Fruit fly (Drosophila melanogaster) whole organism, embryonic: ENCODE measurements around the gene Polr3E.
A peak's percentile ranks its signal among the peaks of the same experiment; 100 is the strongest.

Experiments used
- Atf3 ChIP-seq: fragments of 200-800 bp; sonication (Bioruptor generic); optimal IDR thresholded peaks from 3 replicates; lab custom pipeline; 2016; ENCODE audit warnings: missing biosample characterization, missing genetic modification characterization
- Atf6 ChIP-seq: fragments of 200-800 bp; sonication (Bioruptor generic); IDR thresholded peaks from 2 replicates; pipeline ENCODE4 v1.3.6; 2022; ENCODE audit warnings: missing biosample characterization, missing genetic modification characterization
- Bteb2 ChIP-seq: fragments of 200-800 bp; sonication (Bioruptor generic); optimal IDR thresholded peaks from 2 replicates; lab custom pipeline; 2016; ENCODE audit warnings: missing biosample characterization, missing genetic modification characterization
- C15 ChIP-seq: fragments of 200-800 bp; sonication (Bioruptor generic); IDR thresholded peaks from 3 replicates; pipeline ENCODE4 v1.3.6; 2022; ENCODE audit warnings: missing biosample characterization, missing genetic modification characterization
- CG10321 ChIP-seq: fragments of 200-800 bp; sonication (Bioruptor generic); IDR thresholded peaks from 2 replicates; pipeline ENCODE4 v1.3.6; 2022; ENCODE audit warnings: missing biosample characterization, missing genetic modification characterization
- CG10431 ChIP-seq: fragments of 200-800 bp; sonication (Bioruptor generic); optimal IDR thresholded peaks from 3 replicates; lab custom pipeline; 2018; ENCODE audit warnings: missing biosample characterization, mild to moderate bottlenecking, missing genetic modification characterization
- CG11695 ChIP-seq: fragments of 200-800 bp; sonication (Bioruptor generic); IDR thresholded peaks from 3 replicates; pipeline ENCODE4 v1.3.6; 2022; ENCODE audit warnings: missing biosample characterization, missing genetic modification characterization
- CG11696 ChIP-seq: fragments of 200-800 bp; sonication (Bioruptor generic); IDR thresholded peaks from 2 replicates; pipeline ENCODE4 v1.3.6; 2022; ENCODE audit warnings: missing biosample characterization, missing genetic modification characterization
- CG12155 ChIP-seq: fragments of 200-800 bp; sonication (Bioruptor generic); optimal IDR thresholded peaks from 3 replicates; lab custom pipeline; 2016; ENCODE audit warnings: missing biosample characterization, missing genetic modification characterization
- CG12236 ChIP-seq: fragments of 200-800 bp; sonication (Bioruptor generic); optimal IDR thresholded peaks from 2 replicates; lab custom pipeline; 2016; ENCODE audit warnings: missing biosample characterization, missing genetic modification characterization
- CG12299 ChIP-seq: fragments of 200-800 bp; sonication (Bioruptor generic); optimal IDR thresholded peaks from 2 replicates; lab custom pipeline; 2018; ENCODE audit warnings: missing biosample characterization, mild to moderate bottlenecking, missing genetic modification characterization
- CG13894 ChIP-seq: fragments of 200-800 bp; sonication (Bioruptor generic); optimal IDR thresholded peaks from 3 replicates; lab custom pipeline; 2018; ENCODE audit warnings: missing biosample characterization, mild to moderate bottlenecking, missing genetic modification characterization, moderate library complexity
- CG14710 ChIP-seq: fragments of 200-800 bp; sonication (Bioruptor generic); optimal IDR thresholded peaks from 3 replicates; lab custom pipeline; 2019; ENCODE audit warnings: missing biosample characterization, mild to moderate bottlenecking, missing genetic modification characterization, moderate library complexity
- CG30403 ChIP-seq: fragments of 200-800 bp; sonication (Bioruptor generic); optimal IDR thresholded peaks from 3 replicates; lab custom pipeline; 2016; ENCODE audit warnings: missing biosample characterization, missing genetic modification characterization
- CG30431 ChIP-seq: fragments of 200-800 bp; sonication (Bioruptor generic); optimal IDR thresholded peaks from 2 replicates; lab custom pipeline; 2017; ENCODE audit warnings: missing biosample characterization, missing genetic modification characterization
- CG34224 ChIP-seq: fragments of 200-800 bp; sonication (Bioruptor generic); IDR thresholded peaks from 3 replicates; pipeline ENCODE4 v1.3.6; 2022; ENCODE audit warnings: missing biosample characterization, missing genetic modification characterization; ENCODE audit not compliant: partially characterized antibody
- CG7556 ChIP-seq: fragments of 200-800 bp; sonication (Bioruptor generic); optimal IDR thresholded peaks from 2 replicates; lab custom pipeline; 2017; ENCODE audit warnings: missing biosample characterization, mild to moderate bottlenecking, missing genetic modification characterization
- Camta ChIP-seq: fragments of 200-800 bp; sonication (Bioruptor generic); optimal IDR thresholded peaks from 2 replicates; lab custom pipeline; 2016; ENCODE audit warnings: missing biosample characterization, missing genetic modification characterization
- ERR ChIP-seq: fragments of 200-800 bp; sonication (Bioruptor generic); optimal IDR thresholded peaks from 2 replicates; lab custom pipeline; 2016; ENCODE audit warnings: missing biosample characterization, missing genetic modification characterization
- Ets65A ChIP-seq: fragments of 200-800 bp; sonication (Bioruptor generic); peaks from one replicate; lab custom pipeline; 2016; ENCODE audit warnings: missing biosample characterization, missing genetic modification characterization
- HLH3B ChIP-seq: fragments of 200-800 bp; sonication (Bioruptor generic); IDR thresholded peaks from 2 replicates; pipeline ENCODE4 v1.3.6; 2022; ENCODE audit warnings: missing biosample characterization, missing genetic modification characterization
- Hey ChIP-seq: fragments of 200-800 bp; sonication (Bioruptor generic); optimal IDR thresholded peaks from 3 replicates; lab custom pipeline; 2018; ENCODE audit warnings: missing biosample characterization, mild to moderate bottlenecking, missing genetic modification characterization
- Hr51 ChIP-seq, 2 experiments: fragments of 200-800 bp; sonication (Bioruptor generic); optimal IDR thresholded peaks; 2 replicates in 1 of 2; 3 replicates in 1 of 2; lab custom pipeline; 2016 to 2018; ENCODE audit warnings: missing biosample characterization in 2 of 2, missing genetic modification characterization in 2 of 2, mild to moderate bottlenecking in 1 of 2, moderate library complexity in 1 of 2
- Mad ChIP-seq: fragments of 200-800 bp; sonication (Bioruptor generic); optimal IDR thresholded peaks from 2 replicates; lab custom pipeline; 2016; ENCODE audit warnings: missing biosample characterization, missing genetic modification characterization
- Nf-YB ChIP-seq: fragments of 200-800 bp; sonication (Bioruptor generic); optimal IDR thresholded peaks from 3 replicates; lab custom pipeline; 2019; ENCODE audit warnings: missing biosample characterization, mild to moderate bottlenecking, missing genetic modification characterization, moderate library complexity
- Poxn ChIP-seq: fragments of 200-800 bp; sonication (Bioruptor generic); IDR thresholded peaks from 2 replicates; pipeline ENCODE4 v1.3.6; 2022; ENCODE audit warnings: missing biosample characterization, missing genetic modification characterization
- Sox100B ChIP-seq: fragments of 200-800 bp; sonication (Bioruptor generic); optimal IDR thresholded peaks from 3 replicates; lab custom pipeline; 2018; ENCODE audit warnings: missing biosample characterization, mild to moderate bottlenecking, missing genetic modification characterization
- Spps ChIP-seq: fragments of 200-800 bp; sonication (Bioruptor generic); optimal IDR thresholded peaks from 2 replicates; lab custom pipeline; 2018; ENCODE audit warnings: missing biosample characterization, mild to moderate bottlenecking, missing genetic modification characterization
- Xbp1 ChIP-seq: fragments of 200-800 bp; sonication (Bioruptor generic); optimal IDR thresholded peaks from 3 replicates; lab custom pipeline; 2016; ENCODE audit warnings: missing biosample characterization, mild to moderate bottlenecking, missing genetic modification characterization
- YL-1 ChIP-seq: fragments of 200-800 bp; sonication (Bioruptor generic); optimal IDR thresholded peaks from 3 replicates; lab custom pipeline; 2017; ENCODE audit warnings: missing biosample characterization, mild to moderate bottlenecking, missing genetic modification characterization
- ara ChIP-seq: fragments of 200-800 bp; sonication (Bioruptor generic); IDR thresholded peaks from 2 replicates; pipeline ENCODE4 v1.3.6; 2022; ENCODE audit warnings: missing biosample characterization, missing genetic modification characterization
- ase ChIP-seq: fragments of 200-800 bp; sonication (Bioruptor generic); IDR thresholded peaks from 3 replicates; pipeline ENCODE4 v1.3.6; 2022; ENCODE audit warnings: missing biosample characterization, missing genetic modification characterization
- chn ChIP-seq: fragments of 200-800 bp; sonication (Bioruptor generic); optimal IDR thresholded peaks from 2 replicates; lab custom pipeline; 2016; ENCODE audit warnings: missing biosample characterization, missing genetic modification characterization
- ci ChIP-seq: fragments of 200-800 bp; sonication (Bioruptor generic); IDR thresholded peaks from 3 replicates; pipeline ENCODE4 v1.3.6; 2022; ENCODE audit warnings: missing biosample characterization, missing genetic modification characterization
- crp ChIP-seq, 2 experiments: fragments of 200-800 bp; sonication (Bioruptor generic); optimal IDR thresholded peaks; 2 replicates in 1 of 2; 3 replicates in 1 of 2; lab custom pipeline; 2017; ENCODE audit warnings: missing biosample characterization in 2 of 2, missing genetic modification characterization in 2 of 2, mild to moderate bottlenecking in 1 of 2, moderate library complexity in 1 of 2
- dati ChIP-seq: fragments of 200-800 bp; sonication (Bioruptor generic); IDR thresholded peaks from 2 replicates; pipeline ENCODE4 v1.3.6; 2022; ENCODE audit warnings: missing biosample characterization, missing genetic modification characterization
- gce ChIP-seq: fragments of 200-800 bp; sonication (Bioruptor generic); IDR thresholded peaks from 3 replicates; pipeline ENCODE4 v1.3.6; 2022; ENCODE audit warnings: missing biosample characterization, missing genetic modification characterization
- nerfin-1 ChIP-seq: fragments of 200-800 bp; sonication (Bioruptor generic); optimal IDR thresholded peaks from 3 replicates; lab custom pipeline; 2019; ENCODE audit warnings: missing biosample characterization, mild to moderate bottlenecking, missing genetic modification characterization, moderate library complexity
- pfk ChIP-seq: fragments of 200-800 bp; sonication (Bioruptor generic); optimal IDR thresholded peaks from 2 replicates; lab custom pipeline; 2018; ENCODE audit warnings: missing biosample characterization, mild to moderate bottlenecking, missing genetic modification characterization, moderate library complexity
- pzg ChIP-seq: fragments of 200-800 bp; sonication (Bioruptor generic); optimal IDR thresholded peaks from 3 replicates; lab custom pipeline; 2018; ENCODE audit warnings: missing biosample characterization, mild to moderate bottlenecking, missing genetic modification characterization, moderate library complexity
- run ChIP-seq: fragments of 200-800 bp; sonication (Bioruptor generic); optimal IDR thresholded peaks from 3 replicates; lab custom pipeline; 2018; ENCODE audit warnings: missing biosample characterization, mild to moderate bottlenecking, missing genetic modification characterization
- sim ChIP-seq: fragments of 200-800 bp; sonication (Bioruptor generic); IDR thresholded peaks from 2 replicates; pipeline ENCODE4 v1.3.6; 2022; ENCODE audit warnings: missing biosample characterization, missing genetic modification characterization
- sisA ChIP-seq: fragments of 200-800 bp; sonication (Bioruptor generic); IDR thresholded peaks from 2 replicates; pipeline ENCODE4 v1.3.6; 2022; ENCODE audit warnings: missing biosample characterization, missing genetic modification characterization
- slp2 ChIP-seq: fragments of 200-800 bp; sonication (Bioruptor generic); optimal IDR thresholded peaks from 2 replicates; lab custom pipeline; 2016; ENCODE audit warnings: missing biosample characterization, missing genetic modification characterization
- sob ChIP-seq: fragments of 200-800 bp; sonication (Bioruptor generic); IDR thresholded peaks from 2 replicates; pipeline ENCODE4 v1.3.6; 2022; ENCODE audit warnings: missing biosample characterization, missing genetic modification characterization
- stwl ChIP-seq: fragments of 200-800 bp; sonication (Bioruptor generic); optimal IDR thresholded peaks from 3 replicates; lab custom pipeline; 2018; ENCODE audit warnings: missing biosample characterization, mild to moderate bottlenecking, missing genetic modification characterization, moderate library complexity
- tll ChIP-seq, 2 experiments: fragments of 200-800 bp in 1 of 2; fragments of >200 bp in 1 of 2; sonication (Bioruptor generic) in 1 of 2; optimal IDR thresholded peaks; 2 replicates each; lab custom pipeline; 2017 to 2019; ENCODE audit warnings: missing biosample characterization in 2 of 2, missing genetic modification characterization in 2 of 2, mild to moderate bottlenecking in 1 of 2, moderate library complexity in 1 of 2
- toy ChIP-seq: fragments of 200-800 bp; sonication (Bioruptor generic); IDR thresholded peaks from 2 replicates; pipeline ENCODE4 v1.3.6; 2022; ENCODE audit warnings: missing biosample characterization, missing genetic modification characterization
- vnd ChIP-seq: fragments of 200-800 bp; sonication (Bioruptor generic); IDR thresholded peaks from 3 replicates; pipeline ENCODE4 v1.3.6; 2022; ENCODE audit warnings: missing biosample characterization, missing genetic modification characterization; ENCODE audit not compliant: partially characterized antibody
- zfh2 ChIP-seq: fragments of 200-800 bp; sonication (Bioruptor generic); optimal IDR thresholded peaks from 2 replicates; lab custom pipeline; 2016; ENCODE audit warnings: missing biosample characterization, missing genetic modification characterization

Polr3E gene

dm6 chr3L:21056792-21057567, 25.4 kb downstream of the Polr3E start (continued):
- TF ChIP-seq sisA (GFP tag; lab: Robert Waterston, UW) (no peak), Bteb2 (GFP tag; lab: Kevin White, UChicago) (no peak), CG12155 (GFP tag; lab: Kevin White, UChicago) (peak; percentile 8), Xbp1 (GFP tag; lab: Kevin White, UChicago) (peak; percentile 29), ara (GFP tag; lab: Robert Waterston, UW) (no peak), dati (GFP tag; lab: Robert Waterston, UW) (no peak), Sox100B (peak; percentile 51), pfk (no peak), CG30431 (GFP tag; lab: Kevin White, UChicago) (no peak), Atf6 (GFP tag; lab: Robert Waterston, UW) (no peak), CG12236 (GFP tag; lab: Kevin White, UChicago) (no peak), run (tag; lab: Kevin White, UChicago) (no peak), sob (no peak), HLH3B (peak; percentile 24; the same call in 1 of the 2 replicates), slp2 (no peak), CG30403 (GFP tag; lab: Kevin White, UChicago) (peak; percentile 32), Spps (tag; lab: Kevin White, UChicago) (no peak), C15 (GFP tag; lab: Robert Waterston, UW) (no peak), CG10431 (GFP tag; lab: Kevin White, UChicago) (no peak), CG10321 (no peak), Mad (GFP tag; lab: Kevin White, UChicago) (no peak), CG12299 (tag; lab: Kevin White, UChicago) (no peak), Poxn (GFP tag; lab: Robert Waterston, UW) (no peak), chn (no peak), Camta (no peak), CG11695 (GFP tag; lab: Robert Waterston, UW) (no peak), toy (GFP tag; lab: Robert Waterston, UW) (no peak), ERR (GFP tag; lab: Kevin White, UChicago) (no peak), nerfin-1 (tag; lab: Kevin White, UChicago) (no peak), CG11696 (GFP tag; lab: Robert Waterston, UW) (no peak), Atf3 (GFP tag; lab: Kevin White, UChicago) (no peak), CG34224 (GFP tag; lab: Robert Waterston, UW) (no peak), tll (GFP tag; optimal IDR thresholded peaks at IDR 0.05; lab: Kevin White, UChicago) (no peak), Nf-YB (no peak), crp (GFP tag; optimal IDR thresholded peaks at IDR 0.05; lab: Kevin White, UChicago) (no peak), stwl (no peak), ci (no peak), ase (GFP tag; lab: Robert Waterston, UW) (no peak), sim (GFP tag; lab: Robert Waterston, UW) (no peak), pzg (no peak), Hr51 (GFP tag; optimal IDR thresholded peaks at IDR 0.05; lab: Kevin White, UChicago) (peak in 1 of 2 experiments; percentile 55), CG7556 (GFP tag; lab: Kevin White, UChicago) (peak; percentile 12), YL-1 (no peak), Ets65A (peak; percentile 20), CG13894 (tag; lab: Kevin White, UChicago) (peak; percentile 33), CG14710 (tag; lab: Kevin White, UChicago) (no peak), zfh2 (GFP tag; lab: Kevin White, UChicago) (peak; percentile 3), vnd (GFP tag; lab: Robert Waterston, UW) (no peak), Hey (tag; lab: Kevin White, UChicago) (no peak), gce (no peak)
